Fruit fly (Drosophila melanogaster) whole organism, embryonic: ENCODE results near the gene IRSp53.
A peak's percentile ranks its signal among the peaks of the same experiment; 100 is the strongest.

Experiments
- Abd-B ChIP-seq: fragments of 200-800 bp; sonication (Bioruptor generic); optimal IDR thresholded peaks from 2 replicates; lab custom pipeline; 2018; ENCODE audit warnings: missing biosample characterization, mild to moderate bottlenecking, missing genetic modification characterization, moderate library complexity
- Antp ChIP-seq: fragments of 200-800 bp; sonication (Bioruptor generic); optimal IDR thresholded peaks from 3 replicates; lab custom pipeline; 2016; ENCODE audit warnings: missing biosample characterization, missing genetic modification characterization
- Bgb ChIP-seq: fragments of 200-800 bp; sonication (Bioruptor generic); IDR thresholded peaks from 2 replicates; pipeline ENCODE4 v1.3.6; 2022; ENCODE audit warnings: missing biosample characterization, missing genetic modification characterization; ENCODE audit not compliant: partially characterized antibody
- BtbVII ChIP-seq: fragments of 200-800 bp; sonication (Bioruptor generic); optimal IDR thresholded peaks from 3 replicates; lab custom pipeline; 2017; ENCODE audit warnings: missing biosample characterization, mild to moderate bottlenecking, missing genetic modification characterization
- C15 ChIP-seq: fragments of 200-800 bp; sonication (Bioruptor generic); IDR thresholded peaks from 3 replicates; pipeline ENCODE4 v1.3.6; 2022; ENCODE audit warnings: missing biosample characterization, missing genetic modification characterization
- CG11247 ChIP-seq: fragments of 200-800 bp; sonication (Bioruptor generic); IDR thresholded peaks from 2 replicates; pipeline ENCODE4 v1.3.6; 2022; ENCODE audit warnings: missing biosample characterization, missing genetic modification characterization
- CG12219 ChIP-seq: fragments of 200-800 bp; sonication (Bioruptor generic); optimal IDR thresholded peaks from 3 replicates; lab custom pipeline; 2018; ENCODE audit warnings: missing biosample characterization, mild to moderate bottlenecking, missing genetic modification characterization
- CG15011 ChIP-seq: fragments of 200-800 bp; sonication (Bioruptor generic); optimal IDR thresholded peaks from 3 replicates; lab custom pipeline; 2018; ENCODE audit warnings: missing biosample characterization, mild to moderate bottlenecking, missing genetic modification characterization
- CG17361 ChIP-seq: fragments of 200-800 bp; sonication (Bioruptor generic); IDR thresholded peaks from 3 replicates; pipeline ENCODE4 v1.3.6; 2022; ENCODE audit warnings: missing biosample characterization, missing genetic modification characterization
- CG17802 ChIP-seq: fragments of 200-800 bp; sonication (Bioruptor generic); optimal IDR thresholded peaks from 2 replicates; lab custom pipeline; 2018; ENCODE audit warnings: missing biosample characterization, mild to moderate bottlenecking, missing genetic modification characterization, moderate library complexity
- CG17912 ChIP-seq: fragments of 200-800 bp; sonication (Bioruptor generic); optimal IDR thresholded peaks from 2 replicates; lab custom pipeline; 2018; ENCODE audit warnings: missing biosample characterization, mild to moderate bottlenecking, missing genetic modification characterization
- CG18011 ChIP-seq: fragments of 200-800 bp; sonication (Bioruptor generic); optimal IDR thresholded peaks from 2 replicates; lab custom pipeline; 2017; ENCODE audit warnings: missing biosample characterization, missing genetic modification characterization, mild to moderate bottlenecking, moderate library complexity, missing genotype
- CG18262 ChIP-seq: fragments of 200-800 bp; optimal IDR thresholded peaks from 3 replicates; lab custom pipeline; 2019; ENCODE audit warnings: missing biosample characterization, mild to moderate bottlenecking, missing genetic modification characterization, moderate library complexity
- CG2129 ChIP-seq: fragments of 200-800 bp; sonication (Bioruptor generic); IDR thresholded peaks from 2 replicates; pipeline ENCODE4 v1.3.6; 2022; ENCODE audit warnings: missing biosample characterization, missing genetic modification characterization; ENCODE audit not compliant: partially characterized antibody
- CG4617 ChIP-seq: fragments of 200-800 bp; sonication (Bioruptor generic); optimal IDR thresholded peaks from 3 replicates; lab custom pipeline; 2016; ENCODE audit warnings: missing biosample characterization, missing genetic modification characterization, borderline replicate concordance
- CG4707 ChIP-seq: fragments of 200-800 bp; sonication (Bioruptor generic); optimal IDR thresholded peaks from 2 replicates; lab custom pipeline; 2018; ENCODE audit warnings: missing biosample characterization, mild to moderate bottlenecking, missing genetic modification characterization, moderate library complexity
- CG7372 ChIP-seq: fragments of 200-800 bp; sonication (Bioruptor generic); IDR thresholded peaks from 2 replicates; pipeline ENCODE4 v1.3.6; 2022; ENCODE audit warnings: missing biosample characterization, missing genetic modification characterization
- CG7963 ChIP-seq: fragments of 200-800 bp; sonication (Bioruptor generic); IDR thresholded peaks from 3 replicates; pipeline ENCODE4 v1.3.6; 2022; ENCODE audit warnings: missing biosample characterization, missing genetic modification characterization; ENCODE audit not compliant: partially characterized antibody
- CG9817 ChIP-seq: fragments of 200-800 bp; sonication (Bioruptor generic); optimal IDR thresholded peaks from 2 replicates; lab custom pipeline; 2018; ENCODE audit warnings: missing biosample characterization, mild to moderate bottlenecking, missing genetic modification characterization, moderate library complexity
- Dp ChIP-seq: fragments of 200-800 bp; sonication (Bioruptor generic); optimal IDR thresholded peaks from 2 replicates; lab custom pipeline; 2018; ENCODE audit warnings: missing biosample characterization, mild to moderate bottlenecking, missing genetic modification characterization, moderate library complexity
- HLH4C ChIP-seq: fragments of 200-800 bp; sonication (Bioruptor generic); IDR thresholded peaks from 3 replicates; pipeline ENCODE4 v1.3.6; 2022; ENCODE audit warnings: missing biosample characterization, missing genetic modification characterization; ENCODE audit not compliant: partially characterized antibody
- HLHmδ ChIP-seq: fragments of 200-800 bp; sonication (Bioruptor generic); optimal IDR thresholded peaks from 2 replicates; lab custom pipeline; 2018; ENCODE audit warnings: missing biosample characterization, mild to moderate bottlenecking, missing genetic modification characterization, moderate library complexity
- Mrtf ChIP-seq: fragments of 200-800 bp; sonication (Bioruptor generic); IDR thresholded peaks from 3 replicates; pipeline ENCODE4 v1.3.6; 2022; ENCODE audit warnings: missing biosample characterization, missing genetic modification characterization
- NC2α ChIP-seq: fragments of 200-800 bp; sonication (Bioruptor generic); optimal IDR thresholded peaks from 2 replicates; lab custom pipeline; 2016; ENCODE audit warnings: missing biosample characterization, missing genetic modification characterization
- Rfx ChIP-seq: fragments of 200-800 bp; sonication (Bioruptor generic); IDR thresholded peaks from 2 replicates; pipeline ENCODE4 v1.3.6; 2022; ENCODE audit warnings: missing biosample characterization, missing genetic modification characterization
- ac ChIP-seq: fragments of 200-800 bp; sonication (Bioruptor generic); optimal IDR thresholded peaks from 3 replicates; lab custom pipeline; 2017; ENCODE audit warnings: missing biosample characterization, mild to moderate bottlenecking, missing genetic modification characterization
- bowl ChIP-seq: fragments of 200-800 bp; sonication (Bioruptor generic); IDR thresholded peaks from 2 replicates; pipeline ENCODE4 v1.3.6; 2022; ENCODE audit warnings: missing biosample characterization, missing genetic modification characterization
- cad ChIP-seq: fragments of >200 bp; optimal IDR thresholded peaks from 2 replicates; lab custom pipeline; 2017; ENCODE audit warnings: missing biosample characterization, missing genetic modification characterization
- caup ChIP-seq: fragments of 200-800 bp; sonication (Bioruptor generic); optimal IDR thresholded peaks from 3 replicates; lab custom pipeline; 2017; ENCODE audit warnings: missing biosample characterization, mild to moderate bottlenecking, missing genetic modification characterization, moderate library complexity; ENCODE audit not compliant: severe bottlenecking
- chinmo ChIP-seq: fragments of 200-800 bp; sonication (Bioruptor generic); IDR thresholded peaks from 4 replicates; pipeline ENCODE4 v1.3.6; 2022; ENCODE audit warnings: missing biosample characterization, missing genetic modification characterization; ENCODE audit not compliant: partially characterized antibody
- ci ChIP-seq: fragments of 200-800 bp; sonication (Bioruptor generic); IDR thresholded peaks from 3 replicates; pipeline ENCODE4 v1.3.6; 2022; ENCODE audit warnings: missing biosample characterization, missing genetic modification characterization
- crc ChIP-seq: fragments of 200-800 bp; sonication (Bioruptor generic); optimal IDR thresholded peaks from 2 replicates; lab custom pipeline; 2016; ENCODE audit warnings: missing biosample characterization, missing genetic modification characterization
- dimm ChIP-seq: fragments of 200-800 bp; sonication (Bioruptor generic); IDR thresholded peaks from 2 replicates; pipeline ENCODE4 v1.3.6; 2022; ENCODE audit warnings: missing biosample characterization, missing genetic modification characterization
- eyg ChIP-seq: fragments of 200-800 bp; sonication (Bioruptor generic); optimal IDR thresholded peaks from 3 replicates; lab custom pipeline; 2016; ENCODE audit warnings: missing biosample characterization, missing genetic modification characterization
- hb ChIP-seq: fragments of 200-800 bp; sonication (Bioruptor generic); IDR thresholded peaks from 3 replicates; pipeline ENCODE4 v1.3.6; 2022; ENCODE audit warnings: missing biosample characterization, missing genetic modification characterization; ENCODE audit not compliant: partially characterized antibody
- inv ChIP-seq: fragments of 200-800 bp; sonication (Bioruptor generic); IDR thresholded peaks from 2 replicates; pipeline ENCODE4 v1.3.6; 2022; ENCODE audit warnings: missing biosample characterization, missing genetic modification characterization; ENCODE audit not compliant: partially characterized antibody
- kah ChIP-seq: fragments of 200-800 bp; sonication (Bioruptor generic); optimal IDR thresholded peaks from 2 replicates; lab custom pipeline; 2018; ENCODE audit warnings: missing biosample characterization, mild to moderate bottlenecking, missing genetic modification characterization
- kni ChIP-seq: fragments of 200-800 bp; sonication (Bioruptor generic); optimal IDR thresholded peaks from 3 replicates; lab custom pipeline; 2017; ENCODE audit warnings: mild to moderate bottlenecking, missing biosample characterization, missing genetic modification reagents, missing genetic modification characterization
- luna ChIP-seq: fragments of 200-800 bp; sonication (Bioruptor generic); optimal IDR thresholded peaks from 2 replicates; lab custom pipeline; 2016; ENCODE audit warnings: missing biosample characterization, missing genetic modification characterization
- p53 ChIP-seq: fragments of 200-800 bp; sonication (Bioruptor generic); optimal IDR thresholded peaks from 2 replicates; lab custom pipeline; 2016; ENCODE audit warnings: missing biosample characterization, missing genetic modification characterization
- pan ChIP-seq, 4 experiments: fragments of >200 bp in 3 of 4; fragments of 200-800 bp in 1 of 4; sonication (Bioruptor generic) in 1 of 4; optimal IDR thresholded peaks in 3 of 4; IDR thresholded peaks in 1 of 4; 2 replicates each; pipeline versions ENCODE4 v1.3.6 to Lab custom; 2017 to 2022; ENCODE audit warnings: missing biosample characterization in 2 of 4, missing genetic modification characterization in 2 of 4, mixed read lengths in 1 of 4
- sisA ChIP-seq: fragments of 200-800 bp; sonication (Bioruptor generic); IDR thresholded peaks from 2 replicates; pipeline ENCODE4 v1.3.6; 2022; ENCODE audit warnings: missing biosample characterization, missing genetic modification characterization
- tgo ChIP-seq: fragments of 200-800 bp; sonication (Bioruptor generic); IDR thresholded peaks from 3 replicates; pipeline ENCODE4 v1.3.6; 2022; ENCODE audit warnings: missing biosample characterization, missing genetic modification characterization
- tll ChIP-seq, 2 experiments: fragments of 200-800 bp in 1 of 2; fragments of >200 bp in 1 of 2; sonication (Bioruptor generic) in 1 of 2; optimal IDR thresholded peaks; 2 replicates each; lab custom pipeline; 2017 to 2019; ENCODE audit warnings: missing biosample characterization in 2 of 2, missing genetic modification characterization in 2 of 2, mild to moderate bottlenecking in 1 of 2, moderate library complexity in 1 of 2
- wdn ChIP-seq: fragments of 200-800 bp; sonication (Bioruptor generic); IDR thresholded peaks from 2 replicates; pipeline ENCODE4 v1.3.6; 2022; ENCODE audit warnings: missing biosample characterization, missing genetic modification characterization
- wor ChIP-seq: fragments of 200-800 bp; sonication (Bioruptor generic); IDR thresholded peaks from 2 replicates; pipeline ENCODE4 v1.3.6; 2022; ENCODE audit warnings: missing biosample characterization, missing genetic modification characterization

IRSp53 gene

DNA sequence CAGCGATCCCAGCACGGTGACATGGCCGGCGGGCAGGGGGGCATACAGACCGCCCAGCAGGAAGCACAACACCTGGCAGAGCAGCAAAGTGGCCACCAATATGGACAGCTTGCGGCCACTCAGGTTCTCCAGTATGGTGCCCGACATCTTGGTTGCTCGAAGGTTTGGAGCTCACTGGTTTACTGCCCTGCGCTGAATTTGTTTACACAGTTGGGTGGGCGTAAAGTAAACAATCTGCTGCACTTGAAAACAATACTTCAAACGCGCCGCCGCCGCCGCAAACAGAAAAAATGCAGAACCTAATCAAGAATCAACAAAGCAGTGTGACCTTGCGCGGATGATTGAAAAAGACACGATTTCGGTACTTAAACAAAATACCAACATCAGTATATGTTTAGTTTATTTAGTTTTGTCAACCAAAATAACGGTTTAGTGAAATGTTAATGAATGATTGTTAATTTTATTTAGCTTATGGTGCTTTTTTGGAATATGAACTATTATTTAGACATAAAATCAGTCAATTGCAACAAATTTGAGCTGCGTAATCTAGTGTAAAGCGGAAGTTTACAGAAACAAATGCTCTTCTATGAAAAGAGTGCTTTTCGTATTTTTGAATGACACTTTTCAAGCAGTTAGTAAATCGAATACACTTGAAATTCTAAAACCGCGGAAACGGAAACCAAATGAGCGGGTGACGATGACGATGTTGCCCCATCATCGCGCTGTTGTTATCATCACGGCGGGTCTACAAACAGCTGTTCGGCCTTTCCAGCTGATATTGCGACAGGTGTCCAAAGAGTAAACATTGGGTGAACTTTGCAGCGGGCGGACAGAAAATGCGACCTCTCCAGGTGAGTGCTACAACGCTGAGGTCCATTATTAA lies 33.7 kb downstream of the IRSp53 start, which contains the start of the genes wls and Adck5 (continued):
- peak; percentile 40 for TF ChIP-seq eyg (GFP tag; lab: Kevin White, UChicago)
- TF ChIP-seq luna (GFP tag; lab: Kevin White, UChicago): no peak
- peak; percentile 47 for TF ChIP-seq CG12219 (GFP tag; lab: Kevin White, UChicago)
- no peak for TF ChIP-seq CG2129 (GFP tag; lab: Robert Waterston, UW)
- peak; percentile 24; the same call in 1 of the 2 replicates for TF ChIP-seq Bgb (GFP tag; lab: Robert Waterston, UW)
- no peak for TF ChIP-seq Abd-B (GFP tag; lab: Kevin White, UChicago)
- TF ChIP-seq sisA (GFP tag; lab: Robert Waterston, UW): no peak
- no peak for TF ChIP-seq inv (GFP tag; lab: Robert Waterston, UW)
- TF ChIP-seq CG17361: peak; percentile 62; the same call in 2 of the 3 replicates
- 0 out of 2 replicates have a peak, but pooled peaks have one; percentile 32 for TF ChIP-seq CG11247 (GFP tag; lab: Robert Waterston, UW)
- peak; percentile 7 for TF ChIP-seq p53 (GFP tag; lab: Kevin White, UChicago)
- TF ChIP-seq C15 (GFP tag; lab: Robert Waterston, UW): peak; percentile 48; the same call in 1 of the 3 replicates
- peak; percentile 17 for TF ChIP-seq CG9817 (tag; lab: Kevin White, UChicago)
- peak; percentile 35 for TF ChIP-seq crc (GFP tag; lab: Kevin White, UChicago)
- peak; percentile 4 for TF ChIP-seq Antp (GFP tag; lab: Kevin White, UChicago)
- no peak for TF ChIP-seq bowl (GFP tag; lab: Robert Waterston, UW)
- TF ChIP-seq CG7963 (GFP tag; lab: Robert Waterston, UW): no peak
- TF ChIP-seq ac (GFP tag; lab: Kevin White, UChicago): peak; percentile 64
- no peak for TF ChIP-seq dimm (GFP tag; lab: Robert Waterston, UW)
- no peak for TF ChIP-seq CG18262 (tag; lab: Kevin White, UChicago)
- TF ChIP-seq CG17912 (GFP tag; lab: Kevin White, UChicago): peak; percentile 45
- peak; percentile 61 for TF ChIP-seq CG15011 (GFP tag; lab: Kevin White, UChicago)
- no peak for TF ChIP-seq tgo (GFP tag; lab: Robert Waterston, UW)
- TF ChIP-seq CG17802 (tag; lab: Kevin White, UChicago): no peak
- peak; percentile 27 for TF ChIP-seq CG18011 (GFP tag; lab: Kevin White, UChicago)
- no peak for TF ChIP-seq cad (GFP tag; lab: Kevin White, UChicago)
- peak; percentile 45 for TF ChIP-seq CG4707 (GFP tag; lab: Kevin White, UChicago)
- peak; percentile 38 for TF ChIP-seq Dp (GFP tag; lab: Kevin White, UChicago)
- TF ChIP-seq Mrtf: no peak
- TF ChIP-seq wor (GFP tag; lab: Robert Waterston, UW): no peak
- TF ChIP-seq NC2α (GFP tag; lab: Kevin White, UChicago): no peak
- TF ChIP-seq HLH4C: no peak
- TF ChIP-seq Rfx (GFP tag; lab: Robert Waterston, UW): peak; percentile 70
- peak; percentile 83 for TF ChIP-seq caup
- TF ChIP-seq BtbVII: peak; percentile 79
- TF ChIP-seq kah: peak; percentile 92
- 0 out of 4 replicates have a peak, but pooled peaks have one; percentile 40 for TF ChIP-seq chinmo
- TF ChIP-seq CG4617: no peak
- no peak for TF ChIP-seq hb
- peak; percentile 87 for TF ChIP-seq ci (GFP tag; lab: Robert Waterston, UW)
- no peak for TF ChIP-seq tll (GFP tag; optimal IDR thresholded peaks at IDR 0.05; lab: Kevin White, UChicago)
- peak; percentile 44 for TF ChIP-seq HLHmδ
- TF ChIP-seq wdn (GFP tag; lab: Robert Waterston, UW): 0 out of 2 replicates have a peak, but pooled peaks have one; percentile 13
- TF ChIP-seq kni: no peak
- peak in 1 of 2 experiments; percentile 53 for TF ChIP-seq pan (optimal IDR thresholded peaks at IDR 0.05; lab: Kevin White, UChicago)
- peak in 1 of 2 experiments; percentile 72 for TF ChIP-seq pan (GFP tag; optimal IDR thresholded peaks at IDR 0.05 in 1 of 2, IDR thresholded peaks at IDR 0.05 in 1 of 2)
- no peak for TF ChIP-seq CG7372 (GFP tag; lab: Robert Waterston, UW)
